Fruit fly (Drosophila melanogaster): ENCODE results near the gene tsg.

Gene tsg

DNA sequence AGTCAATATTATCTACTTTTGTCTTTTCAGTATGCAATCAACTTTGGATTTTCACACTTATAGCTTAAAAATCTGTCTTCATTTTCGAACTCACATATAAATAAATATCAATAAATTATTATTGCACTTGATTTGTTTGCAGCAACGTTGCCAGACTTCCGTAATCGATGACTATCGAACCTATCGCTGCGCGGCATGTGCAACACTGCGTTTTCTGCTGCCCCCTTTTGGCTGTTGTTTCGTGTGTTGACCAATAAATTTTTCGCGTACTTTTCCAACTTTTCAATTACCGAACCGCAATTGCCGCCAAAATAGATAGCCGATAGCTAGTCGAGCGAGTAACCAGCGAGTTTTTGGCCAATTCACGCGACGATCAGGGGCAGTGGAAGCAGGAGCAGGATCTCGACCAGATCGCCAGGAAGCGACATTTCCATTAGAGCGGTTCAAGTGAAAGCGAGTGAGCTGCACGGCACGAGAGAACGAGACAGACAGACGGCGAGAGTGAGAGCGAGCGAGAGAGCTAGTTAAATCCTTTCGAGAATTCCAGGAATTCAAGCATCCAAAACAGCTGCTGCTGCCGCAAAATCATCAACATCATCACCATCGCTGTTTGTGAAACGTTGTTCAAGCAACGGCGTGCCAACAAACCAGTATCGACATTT lies 29.8 kb upstream of the tsg start, which contains the start of gene Lsm12a:
TSS of gene Lsm12a (plus strand) at position 201 of the 662 bp plus-strand sequence.
- TF ChIP-seq CG7101 (tag; optimal IDR thresholded peaks at IDR 0.05) (no peak), CG1620 (GFP tag; optimal IDR thresholded peaks at IDR 0.05) (no peak), Clk (GFP tag; optimal IDR thresholded peaks at IDR 0.05) (no peak), cic (GFP tag; optimal IDR thresholded peaks at IDR 0.05) (no peak), CG11617 (GFP tag; optimal IDR thresholded peaks at IDR 0.05) (no peak), CG12768 (GFP tag; optimal IDR thresholded peaks at IDR 0.05) (no peak), Hr96 (GFP tag; optimal IDR thresholded peaks at IDR 0.05) (no peak), CG33017 (tag; optimal IDR thresholded peaks at IDR 0.05) (no peak), bab1 (GFP tag; optimal IDR thresholded peaks at IDR 0.05) (peak; percentile 4), Mnt (GFP tag; optimal IDR thresholded peaks at IDR 0.05) (peak; percentile 31)

- TF ChIP-seq Hr96 (GFP tag; optimal IDR thresholded peaks at IDR 0.05) (no peak), Clk (GFP tag; optimal IDR thresholded peaks at IDR 0.05) (no peak), cnc (optimal IDR thresholded peaks at IDR 0.05) (no peak), CG7045 (GFP tag; optimal IDR thresholded peaks at IDR 0.05) (no peak), bab1 (GFP tag; optimal IDR thresholded peaks at IDR 0.05) (no peak), cic (GFP tag; optimal IDR thresholded peaks at IDR 0.05) (no peak), CG11617 (GFP tag; optimal IDR thresholded peaks at IDR 0.05) (no peak), tj (GFP tag; optimal IDR thresholded peaks at IDR 0.05) (no peak), Crg-1 (GFP tag; optimal IDR thresholded peaks at IDR 0.05) (no peak), CG1620 (GFP tag; optimal IDR thresholded peaks at IDR 0.05) (no peak), CG5204 (GFP tag; optimal IDR thresholded peaks at IDR 0.05) (no peak), CG33017 (tag; optimal IDR thresholded peaks at IDR 0.05) (no peak), ovo (GFP tag; optimal IDR thresholded peaks at IDR 0.05) (no peak), kay (GFP tag; ENCODE audit: borderline replicate concordance) (no peak), pad (GFP tag; optimal IDR thresholded peaks at IDR 0.05) (no peak), toe (GFP tag; optimal IDR thresholded peaks at IDR 0.05) (no peak)
Observed at dm6 chrX:12017815-12018439, 29.2 kb upstream of the tsg start, which contains the start of gene Chrac-16. Gene Chrac-16 (minus strand): TSS chrX:12017961.

dm6 chrX:12014800-12015389 lies 26.1 kb upstream of the tsg start:
- peak; percentile 34 for TF ChIP-seq CG11617 (GFP tag; optimal IDR thresholded peaks at IDR 0.05)
- TF ChIP-seq kay (GFP tag; ENCODE audit: borderline replicate concordance) = peak; percentile 83
- peak; percentile 11 for TF ChIP-seq Mnt (GFP tag; optimal IDR thresholded peaks at IDR 0.05)
- no peak for TF ChIP-seq CG7101 (tag; optimal IDR thresholded peaks at IDR 0.05)
- TF ChIP-seq CG7045 (GFP tag; optimal IDR thresholded peaks at IDR 0.05) = no peak
- peak; percentile 21 for TF ChIP-seq CG1620 (GFP tag; optimal IDR thresholded peaks at IDR 0.05)
- TF ChIP-seq Crg-1 (GFP tag; optimal IDR thresholded peaks at IDR 0.05) = no peak
- TF ChIP-seq tj (GFP tag; optimal IDR thresholded peaks at IDR 0.05) = no peak
- peak; percentile 17 for TF ChIP-seq CG14711 (tag; optimal IDR thresholded peaks at IDR 0.05)

DNA sequence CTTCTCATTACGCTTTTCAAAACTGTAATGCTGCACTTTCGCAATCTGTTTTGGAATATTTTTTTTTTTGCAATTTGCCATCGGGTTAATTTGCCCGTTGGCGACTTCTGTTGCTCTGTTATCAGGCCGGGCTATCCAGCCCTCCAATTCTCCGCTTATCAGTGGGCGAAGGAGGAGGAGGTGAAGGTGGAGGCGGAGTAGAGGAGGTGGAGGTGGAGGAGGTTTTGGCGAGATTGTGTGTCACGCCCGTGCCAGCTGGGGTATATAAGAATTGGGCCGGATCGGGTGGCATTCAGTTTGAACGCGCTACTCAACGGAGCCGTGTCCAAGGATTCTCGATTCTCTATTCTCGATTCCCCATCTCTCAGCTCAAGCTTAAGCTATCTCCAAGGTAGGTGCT lies 25.4 kb upstream of the tsg start:
- TF ChIP-seq CG33017 (tag; optimal IDR thresholded peaks at IDR 0.05) (no peak), Crg-1 (GFP tag; optimal IDR thresholded peaks at IDR 0.05) (no peak), CG1620 (GFP tag; optimal IDR thresholded peaks at IDR 0.05) (no peak), kay (GFP tag; ENCODE audit: borderline replicate concordance) (peak; percentile 95), bab1 (GFP tag; optimal IDR thresholded peaks at IDR 0.05) (no peak), cnc (optimal IDR thresholded peaks at IDR 0.05) (no peak)

dm6 chrX:12013098-12013493 lies 24.3 kb upstream of the tsg start:
- TF ChIP-seq CG11617 (GFP tag; optimal IDR thresholded peaks at IDR 0.05) (no peak), CG33017 (tag; optimal IDR thresholded peaks at IDR 0.05) (no peak), ovo (GFP tag; optimal IDR thresholded peaks at IDR 0.05) (no peak), Crg-1 (GFP tag; optimal IDR thresholded peaks at IDR 0.05) (no peak), CG14711 (tag; optimal IDR thresholded peaks at IDR 0.05) (no peak), CG5204 (GFP tag; optimal IDR thresholded peaks at IDR 0.05) (no peak), tj (GFP tag; optimal IDR thresholded peaks at IDR 0.05) (no peak), Mnt (GFP tag; optimal IDR thresholded peaks at IDR 0.05) (no peak)

dm6 chrX:12012149-12013097 lies 23.7 kb upstream of the tsg start, which contains the start of the genes CG1492 and regucalcin:
Gene CG1492 (minus strand): TSS chrX:12012211.
Gene regucalcin (plus strand): TSS chrX:12012377.
- TF ChIP-seq ovo (GFP tag; optimal IDR thresholded peaks at IDR 0.05) = peak; percentile 81
- TF ChIP-seq bab1 (GFP tag; optimal IDR thresholded peaks at IDR 0.05) = peak; percentile 16
- TF ChIP-seq Hr96 (GFP tag; optimal IDR thresholded peaks at IDR 0.05) = no peak
- peak; percentile 48 for TF ChIP-seq tj (GFP tag; optimal IDR thresholded peaks at IDR 0.05)
- TF ChIP-seq CG1620 (GFP tag; optimal IDR thresholded peaks at IDR 0.05) = no peak
- TF ChIP-seq CG5204 (GFP tag; optimal IDR thresholded peaks at IDR 0.05) = no peak
- TF ChIP-seq Crg-1 (GFP tag; optimal IDR thresholded peaks at IDR 0.05) = peak; percentile 12
- peak; percentile 65 for TF ChIP-seq kay (GFP tag; ENCODE audit: borderline replicate concordance)
- TF ChIP-seq pad (GFP tag; optimal IDR thresholded peaks at IDR 0.05) = peak; percentile 40
